Worm (Caenorhabditis elegans): ENCODE measurements around the gene F16F9.1.

The F16F9.1 gene

DNA sequence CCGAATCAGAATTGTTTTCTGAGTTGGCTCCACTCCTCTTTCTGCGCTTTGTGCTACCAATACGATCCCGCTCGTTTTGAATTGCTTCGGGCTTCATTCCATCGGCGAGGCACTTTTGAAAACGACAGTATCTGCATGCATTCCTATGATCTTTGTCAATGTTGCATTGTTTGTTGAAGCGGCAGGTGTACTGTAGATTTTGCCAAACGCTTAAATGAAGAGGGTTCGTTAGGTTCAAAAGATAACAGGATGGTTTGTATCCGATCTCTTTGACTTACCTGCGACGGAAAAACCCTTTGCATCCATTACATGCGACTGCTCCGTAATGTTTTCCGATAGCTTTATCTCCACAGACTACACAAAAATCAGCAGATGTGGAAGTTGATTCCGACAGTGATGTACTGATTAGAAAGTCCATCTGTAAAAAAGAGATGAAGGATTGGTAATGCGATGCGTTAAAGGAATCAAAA, 29.6 kb downstream of the F16F9.1 start, which contains the start of gene nhr-14:
TSS of gene nhr-14 (minus strand) at position 420 of the 470 bp plus-strand sequence.
- TF ChIP-seq ztf-11 (tag; optimal IDR thresholded peaks at IDR 0.05): no peak
- TF ChIP-seq drap-1 (GFP tag; optimal IDR thresholded peaks at IDR 0.05): no peak
- no peak for TF ChIP-seq hlh-1 (tag; optimal IDR thresholded peaks at IDR 0.05)
- TF ChIP-seq mep-1 (tag; optimal IDR thresholded peaks at IDR 0.05): no peak
- no peak for TF ChIP-seq blmp-1 (tag; optimal IDR thresholded peaks at IDR 0.05)
- no peak for TF ChIP-seq zip-8 (tag; optimal IDR thresholded peaks at IDR 0.05)
- TF ChIP-seq nhr-12 (tag; optimal IDR thresholded peaks at IDR 0.05): no peak
- no peak for TF ChIP-seq snpc-4 (tag; optimal IDR thresholded peaks at IDR 0.05)
- TF ChIP-seq lin-13 (tag; optimal IDR thresholded peaks at IDR 0.05): no peak
- TF ChIP-seq tbx-8 (GFP tag; optimal IDR thresholded peaks at IDR 0.05): no peak
- TF ChIP-seq mab-5 (tag; optimal IDR thresholded peaks at IDR 0.05): no peak
- TF ChIP-seq flh-1 (GFP tag; optimal IDR thresholded peaks at IDR 0.05): no peak
- TF ChIP-seq elt-3 (tag; optimal IDR thresholded peaks at IDR 0.05): no peak
- TF ChIP-seq elt-1 (tag; optimal IDR thresholded peaks at IDR 0.05; ENCODE audit: borderline replicate concordance, insufficient read depth): no peak
- TF ChIP-seq lsy-2 (tag; optimal IDR thresholded peaks at IDR 0.05): no peak
- TF ChIP-seq unc-39 (tag; optimal IDR thresholded peaks at IDR 0.05): no peak

DNA sequence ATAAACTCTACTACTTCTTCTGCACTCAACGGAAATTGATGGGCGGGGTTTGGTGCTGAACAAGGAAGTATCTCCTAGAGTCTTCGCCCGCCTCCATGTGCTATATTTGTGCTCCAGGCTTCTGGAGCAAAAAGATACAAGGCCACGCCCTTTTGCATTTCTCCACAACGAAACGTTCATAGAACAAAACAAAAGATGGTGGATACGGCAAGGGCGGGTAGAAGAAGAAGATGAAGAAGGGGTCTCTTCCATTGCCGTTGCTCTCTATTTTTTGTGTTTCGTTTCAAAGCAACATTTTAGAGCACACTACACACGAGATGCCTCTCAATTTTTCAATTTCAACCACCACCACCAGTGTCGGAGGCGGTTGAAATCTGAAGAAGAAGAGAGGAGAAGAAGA, 30.1 kb downstream of the F16F9.1 start:
- no peak for TF ChIP-seq ceh-39 (tag; optimal IDR thresholded peaks at IDR 0.05)
- peak; percentile 26 for TF ChIP-seq ces-1 (GFP tag; optimal IDR thresholded peaks at IDR 0.05)

DNA sequence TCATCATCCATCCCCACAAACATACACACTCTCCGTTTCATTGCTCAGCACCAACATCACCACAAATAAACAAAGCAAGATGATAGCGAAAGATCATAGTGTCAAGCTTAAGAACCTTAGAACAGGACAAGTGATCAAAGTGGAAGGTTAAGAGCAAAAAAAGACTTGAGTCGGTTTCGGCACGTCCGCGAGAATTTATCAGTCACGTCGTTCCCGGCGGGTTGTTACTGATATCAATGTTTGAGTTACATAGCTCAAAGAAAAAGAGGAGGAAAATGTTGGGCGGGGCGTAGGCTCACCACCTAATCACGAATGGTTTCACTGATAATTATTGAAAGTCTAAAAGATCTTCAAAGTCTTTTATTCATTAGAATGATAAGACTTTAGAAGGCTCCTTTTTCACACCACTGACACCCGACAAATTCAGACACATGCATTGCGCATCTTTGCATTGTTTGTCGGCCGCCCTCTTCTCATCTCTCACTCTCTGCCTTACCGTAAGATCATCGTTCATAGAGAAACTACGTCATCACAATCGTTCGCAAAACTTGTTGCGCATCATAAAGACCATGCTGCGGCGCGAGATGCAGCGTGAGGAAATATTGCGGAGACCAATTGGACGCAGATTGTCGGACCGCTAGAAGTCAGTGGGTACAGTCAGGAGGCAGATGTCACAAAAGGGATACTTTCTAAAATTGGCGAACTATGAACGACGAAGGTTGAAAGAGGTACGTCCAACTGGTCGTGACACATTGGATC, 31.0 kb downstream of the F16F9.1 start:
- TF ChIP-seq unc-39 (tag; optimal IDR thresholded peaks at IDR 0.05): no peak
- TF ChIP-seq nhr-2 (tag; optimal IDR thresholded peaks at IDR 0.05): no peak
- TF ChIP-seq ceh-39 (tag; optimal IDR thresholded peaks at IDR 0.05): no peak
- peak; percentile 74 for TF ChIP-seq nhr-237 (tag; optimal IDR thresholded peaks at IDR 0.05)
- TF ChIP-seq lsy-2 (tag; optimal IDR thresholded peaks at IDR 0.05): peak; percentile 22
- peak; percentile 16 for TF ChIP-seq unc-62 (GFP tag; optimal IDR thresholded peaks at IDR 0.05)
- TF ChIP-seq ham-2 (GFP tag; optimal IDR thresholded peaks at IDR 0.05): peak; percentile 58
- TF ChIP-seq elt-3 (tag; optimal IDR thresholded peaks at IDR 0.05): peak; percentile 77
- TF ChIP-seq blmp-1 (tag; optimal IDR thresholded peaks at IDR 0.05): peak; percentile 70
- TF ChIP-seq ces-1 (GFP tag; optimal IDR thresholded peaks at IDR 0.05): no peak

DNA sequence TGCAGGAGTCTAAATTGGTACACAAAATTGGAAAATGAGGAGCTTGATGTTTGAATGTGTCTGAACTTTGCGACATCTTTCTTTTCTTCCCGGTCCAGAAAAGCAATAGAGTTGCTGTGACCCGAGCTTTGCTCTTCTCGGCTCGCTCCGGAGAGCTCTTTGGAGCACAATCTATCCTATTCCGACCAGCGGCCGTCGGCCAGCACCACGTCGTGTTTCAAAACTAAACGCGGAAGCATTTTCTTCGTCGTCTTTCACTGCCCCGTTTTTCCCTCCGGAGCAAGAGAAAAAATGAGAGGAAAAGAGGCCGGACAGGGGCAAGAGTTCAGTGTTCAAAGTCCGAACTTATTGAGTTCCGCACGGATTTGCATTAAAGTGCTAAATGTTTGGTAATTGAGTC, 32.8 kb downstream of the F16F9.1 start:
- no peak for TF ChIP-seq nhr-237 (tag; optimal IDR thresholded peaks at IDR 0.05)
- TF ChIP-seq lin-32 (GFP tag; optimal IDR thresholded peaks at IDR 0.05): no peak
- no peak for TF ChIP-seq unc-62 (GFP tag; optimal IDR thresholded peaks at IDR 0.05)

DNA sequence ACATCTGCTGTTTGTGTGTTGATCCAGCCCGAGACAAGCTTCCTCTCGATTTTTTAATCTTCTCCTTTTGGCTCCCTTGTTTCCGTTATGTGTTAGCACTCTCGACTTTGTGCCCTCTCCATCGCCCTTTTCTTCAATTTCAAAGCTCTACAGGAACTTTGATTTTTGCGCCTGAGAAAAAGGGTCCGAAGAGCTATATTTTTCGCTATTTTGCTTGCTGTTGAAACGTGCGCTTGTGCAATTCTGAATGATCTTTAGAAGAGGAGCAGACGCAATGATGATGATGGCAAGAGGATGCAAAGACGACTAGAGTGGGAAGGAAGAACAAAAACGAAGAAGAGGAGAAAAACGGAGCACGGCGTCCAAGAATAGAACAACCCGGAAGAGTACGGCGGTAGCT, 35.5 kb downstream of the F16F9.1 start:
- TF ChIP-seq bed-3 (GFP tag; optimal IDR thresholded peaks at IDR 0.05) (no peak), ceh-43 (GFP tag; optimal IDR thresholded peaks at IDR 0.05) (no peak), unc-39 (tag; optimal IDR thresholded peaks at IDR 0.05) (no peak), cnd-1 (tag; optimal IDR thresholded peaks at IDR 0.05) (no peak), snpc-4 (tag; optimal IDR thresholded peaks at IDR 0.05) (no peak), unc-120 (tag; optimal IDR thresholded peaks at IDR 0.05; ENCODE audit: poor library complexity, severe bottlenecking) (no peak), blmp-1 (tag; optimal IDR thresholded peaks at IDR 0.05) (no peak), ceh-39 (tag; optimal IDR thresholded peaks at IDR 0.05) (no peak), nhr-12 (tag; optimal IDR thresholded peaks at IDR 0.05) (no peak), zip-8 (tag; optimal IDR thresholded peaks at IDR 0.05) (no peak), hlh-1 (tag; optimal IDR thresholded peaks at IDR 0.05) (no peak), elt-1 (tag; optimal IDR thresholded peaks at IDR 0.05; ENCODE audit: borderline replicate concordance, insufficient read depth) (no peak), drap-1 (GFP tag; optimal IDR thresholded peaks at IDR 0.05) (no peak), ces-1 (GFP tag; optimal IDR thresholded peaks at IDR 0.05) (no peak), ztf-11 (tag; optimal IDR thresholded peaks at IDR 0.05) (no peak)

DNA sequence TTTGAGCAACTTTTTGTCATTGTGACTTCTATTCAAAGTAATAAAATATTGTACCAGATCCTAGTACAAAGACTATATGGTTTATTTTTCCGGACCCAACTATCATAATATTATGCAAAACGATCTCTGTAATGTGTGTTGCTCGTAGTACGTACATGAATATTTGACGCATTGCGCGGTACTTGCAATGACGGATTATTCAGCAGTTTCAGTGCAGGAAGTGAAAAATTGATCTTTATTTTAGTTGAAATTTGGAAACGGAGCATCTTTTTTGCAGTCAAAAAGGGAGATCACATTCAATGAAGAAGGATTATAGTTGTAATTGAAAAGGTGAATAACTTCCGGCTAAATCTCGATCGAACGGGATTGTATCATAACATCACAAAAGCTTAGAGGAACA, 37.7 kb downstream of the F16F9.1 start:
- TF ChIP-seq tbx-8 (GFP tag; optimal IDR thresholded peaks at IDR 0.05): no peak
- TF ChIP-seq nhr-28 (tag; optimal IDR thresholded peaks at IDR 0.05): no peak
